Worm (Caenorhabditis elegans) whole organism, late embryonic: ENCODE measurements around the gene arcp-1.

Source experiments
- C38D4.7 ChIP-seq: fragments of 200-800 bp; sonication (Bioruptor generic); optimal IDR thresholded peaks from 2 replicates; lab custom pipeline; 2018; ENCODE audit warnings: mild to moderate bottlenecking, missing genetic modification characterization, moderate library complexity, missing compliant biosample characterization
- F13H6.1 ChIP-seq: sonication (generic microtip); optimal IDR thresholded peaks from 2 replicates; lab custom pipeline; 2016; ENCODE audit warnings: missing genetic modification characterization, missing compliant biosample characterization
- T23F11.4 ChIP-seq: fragments of 200-800 bp; sonication (Bioruptor generic); optimal IDR thresholded peaks from 2 replicates; lab custom pipeline; 2018; ENCODE audit warnings: mild to moderate bottlenecking, missing genetic modification characterization, missing compliant biosample characterization
- Y22D7AL.16 ChIP-seq: sonication (generic microtip); optimal IDR thresholded peaks from 2 replicates; lab custom pipeline; 2016; ENCODE audit warnings: missing genetic modification characterization, missing compliant biosample characterization
- ahr-1 ChIP-seq: sonication (generic microtip); optimal IDR thresholded peaks from 2 replicates; lab custom pipeline; 2016; ENCODE audit warnings: missing genetic modification characterization, missing compliant biosample characterization
- ama-1 ChIP-seq: fragments of 150-350 bp; optimal IDR thresholded peaks from 2 replicates; lab custom pipeline; 2014
- ceh-14 ChIP-seq: sonication (generic microtip); optimal IDR thresholded peaks from 2 replicates; lab custom pipeline; 2016; ENCODE audit warnings: missing genotype, missing genetic modification characterization, missing compliant biosample characterization
- ceh-19 ChIP-seq: fragments of 200-800 bp; sonication (Bioruptor generic); optimal IDR thresholded peaks from 2 replicates; lab custom pipeline; 2018; ENCODE audit warnings: mild to moderate bottlenecking, missing genetic modification characterization, missing compliant biosample characterization
- ceh-2 ChIP-seq: sonication (generic microtip); optimal IDR thresholded peaks from 2 replicates; lab custom pipeline; 2016; ENCODE audit warnings: missing genotype, missing genetic modification characterization, missing compliant biosample characterization
- ceh-22 ChIP-seq: sonication (generic microtip); optimal IDR thresholded peaks from 2 replicates; lab custom pipeline; 2017; ENCODE audit warnings: missing biosample characterization, missing genetic modification characterization
- ceh-30 ChIP-seq: fragments of 150-350 bp; optimal IDR thresholded peaks from 2 replicates; lab custom pipeline; 2014; ENCODE audit warnings: missing biosample characterization, missing genetic modification characterization
- ceh-34 ChIP-seq: sonication (generic microtip); optimal IDR thresholded peaks from 2 replicates; lab custom pipeline; 2016; ENCODE audit warnings: mild to moderate bottlenecking, missing genetic modification characterization, missing compliant biosample characterization
- ceh-45 ChIP-seq: fragments of 200-800 bp; sonication (Bioruptor generic); IDR thresholded peaks from 2 replicates; pipeline ENCODE4 v1.3.6; 2022; ENCODE audit warnings: missing genetic modification reagents, missing genetic modification characterization, missing compliant biosample characterization
- ceh-48 ChIP-seq: sonication (generic microtip); optimal IDR thresholded peaks from 2 replicates; lab custom pipeline; 2016; ENCODE audit warnings: missing genetic modification characterization, inconsistent platforms, missing compliant biosample characterization
- che-1 ChIP-seq: sonication (generic microtip); optimal IDR thresholded peaks from 2 replicates; lab custom pipeline; 2016; ENCODE audit warnings: mild to moderate bottlenecking, missing genetic modification characterization, missing compliant biosample characterization
- dmd-4 ChIP-seq: sonication (generic microtip); optimal IDR thresholded peaks from 2 replicates; lab custom pipeline; 2016; ENCODE audit warnings: borderline replicate concordance, missing genetic modification characterization, missing compliant biosample characterization
- dve-1 ChIP-seq: sonication (generic microtip); optimal IDR thresholded peaks from 2 replicates; lab custom pipeline; 2017; ENCODE audit warnings: antibody characterized with exemption, mild to moderate bottlenecking, missing genetic modification characterization, missing compliant biosample characterization
- elt-2 ChIP-seq: sonication (generic microtip); optimal IDR thresholded peaks from 2 replicates; lab custom pipeline; 2016; ENCODE audit warnings: missing genetic modification reagents, missing genetic modification characterization, missing compliant biosample characterization
- ets-4 ChIP-seq: sonication (generic microtip); optimal IDR thresholded peaks from 2 replicates; lab custom pipeline; 2016; ENCODE audit warnings: missing genetic modification characterization, missing compliant biosample characterization
- eyg-1 ChIP-seq: sonication (generic microtip); optimal IDR thresholded peaks from 2 replicates; lab custom pipeline; 2016; ENCODE audit warnings: missing genotype, missing genetic modification characterization, missing compliant biosample characterization
- fax-1 ChIP-seq: sonication (generic microtip); optimal IDR thresholded peaks from 2 replicates; lab custom pipeline; 2016; ENCODE audit warnings: missing genotype, missing genetic modification characterization, missing compliant biosample characterization
- gmeb-2 ChIP-seq: sonication (generic microtip); optimal IDR thresholded peaks from 2 replicates; lab custom pipeline; 2016; ENCODE audit warnings: missing genetic modification characterization, inconsistent platforms, missing compliant biosample characterization
- hlh-15 ChIP-seq: sonication (generic microtip); optimal IDR thresholded peaks from 2 replicates; lab custom pipeline; 2016; ENCODE audit warnings: missing genetic modification characterization, missing compliant biosample characterization
- hlh-30 ChIP-seq: sonication (generic microtip); optimal IDR thresholded peaks from 2 replicates; lab custom pipeline; 2017; ENCODE audit warnings: antibody characterized with exemption, missing genetic modification characterization, missing compliant biosample characterization; ENCODE audit not compliant: insufficient read depth
- hlh-8 ChIP-seq: sonication (generic microtip); optimal IDR thresholded peaks from 2 replicates; lab custom pipeline; 2016; ENCODE audit warnings: missing genotype, missing genetic modification characterization, missing compliant biosample characterization
- lin-11 ChIP-seq: fragments of 200-800 bp; sonication (Bioruptor generic); optimal IDR thresholded peaks from 2 replicates; lab custom pipeline; 2018; ENCODE audit warnings: mild to moderate bottlenecking, missing genetic modification characterization, missing compliant biosample characterization
- nfya-1 ChIP-seq: sonication (generic microtip); optimal IDR thresholded peaks from 2 replicates; lab custom pipeline; 2017; ENCODE audit warnings: missing genetic modification characterization, mild to moderate bottlenecking, missing compliant biosample characterization, antibody characterized with exemption, moderate library complexity
- nhr-11 ChIP-seq: fragments of 150-350 bp; optimal IDR thresholded peaks from 2 replicates; lab custom pipeline; 2014; ENCODE audit warnings: missing biosample characterization, missing genetic modification characterization
- npax-4 ChIP-seq: sonication (generic microtip); optimal IDR thresholded peaks from 2 replicates; lab custom pipeline; 2016; ENCODE audit warnings: missing genetic modification characterization, missing compliant biosample characterization
- pax-1 ChIP-seq: fragments of 150-350 bp; optimal IDR thresholded peaks from 2 replicates; lab custom pipeline; 2014; ENCODE audit warnings: missing biosample characterization, missing genetic modification characterization
- pha-2 ChIP-seq: sonication (generic microtip); optimal IDR thresholded peaks from 2 replicates; lab custom pipeline; 2017; ENCODE audit warnings: mild to moderate bottlenecking, missing genetic modification characterization, missing compliant biosample characterization
- pha-4 ChIP-seq: fragments of 150-350 bp; optimal IDR thresholded peaks from 2 replicates; lab custom pipeline; 2018; ENCODE audit warnings: missing biosample characterization, missing genetic modification reagents, missing genetic modification characterization
- pros-1 ChIP-seq: fragments of 150-350 bp; optimal IDR thresholded peaks from 2 replicates; lab custom pipeline; 2014; ENCODE audit warnings: missing biosample characterization, missing genetic modification reagents, missing genetic modification characterization
- sdc-2 ChIP-seq: sonication (generic microtip); optimal IDR thresholded peaks from 2 replicates; lab custom pipeline; 2016; ENCODE audit warnings: missing genotype, missing genetic modification characterization, missing compliant biosample characterization
- sox-2 ChIP-seq: fragments of 200-800 bp; sonication (Bioruptor generic); IDR thresholded peaks from 2 replicates; pipeline ENCODE4 v1.3.6; 2022; ENCODE audit warnings: missing genetic modification reagents, missing genetic modification characterization, missing compliant biosample characterization
- sox-4 ChIP-seq: sonication (generic microtip); optimal IDR thresholded peaks from 2 replicates; lab custom pipeline; 2017; ENCODE audit warnings: mild to moderate bottlenecking, missing genetic modification characterization, inconsistent platforms, missing compliant biosample characterization
- tbx-7 ChIP-seq: sonication (generic microtip); optimal IDR thresholded peaks from 2 replicates; lab custom pipeline; 2016; ENCODE audit warnings: missing genotype, missing genetic modification characterization, missing compliant biosample characterization
- ttx-3 ChIP-seq: sonication (generic microtip); optimal IDR thresholded peaks from 2 replicates; lab custom pipeline; 2016; ENCODE audit warnings: missing genetic modification reagents, missing genetic modification characterization, missing compliant biosample characterization
- unc-3 ChIP-seq, 2 experiments: fragments of 200-800 bp in 1 of 2; sonication (Bioruptor generic) in 1 of 2; sonication (generic microtip) in 1 of 2; conservative IDR thresholded peaks in 1 of 2; optimal IDR thresholded peaks in 1 of 2; 2 replicates each; pipeline versions ENCODE4 v1.3.6 to Lab custom; 2016 to 2022; ENCODE audit warnings: missing compliant biosample characterization in 2 of 2, missing genetic modification characterization in 2 of 2, missing genetic modification reagents in 1 of 2
- unc-42 ChIP-seq: sonication (generic microtip); optimal IDR thresholded peaks from 2 replicates; lab custom pipeline; 2016; ENCODE audit warnings: missing genotype, missing genetic modification characterization, missing compliant biosample characterization
- unc-55 ChIP-seq: sonication (generic microtip); optimal IDR thresholded peaks from 2 replicates; lab custom pipeline; 2017; ENCODE audit warnings: missing biosample characterization, missing genetic modification reagents, missing genetic modification characterization

The arcp-1 gene

ce11 chrIII:3759312-3759711, at the start of gene arcp-1:
arcp-1 (minus strand) TSS chrIII:3759412.
- TF ChIP-seq ceh-48 (tag; lab: Kevin White, UChicago) (no peak), ceh-2 (no peak), fax-1 (tag; lab: Kevin White, UChicago) (no peak), pha-2 (no peak)

- TF ChIP-seq Y22D7AL.16 (no peak), npax-4 (tag; lab: Kevin White, UChicago) (no peak), sox-2 (no peak), sdc-2 (no peak), eyg-1 (tag; lab: Kevin White, UChicago) (no peak), nfya-1 (tag; lab: Kevin White, UChicago) (no peak)
Observed at ce11 chrIII:3809008-3809407, 49.8 kb upstream of the arcp-1 start, which contains the start of gene toh-1. toh-1 (minus strand) TSS chrIII:3809030.

- TF ChIP-seq dmd-4 (tag; lab: Kevin White, UChicago) (no peak), ahr-1 (no peak), ceh-34 (tag; lab: Kevin White, UChicago) (no peak), ceh-2 (no peak), tbx-7 (tag; lab: Kevin White, UChicago) (no peak), ceh-48 (tag; lab: Kevin White, UChicago) (no peak), ceh-19 (GFP tag; lab: Kevin White, UChicago) (no peak), ceh-22 (tag; lab: Kevin White, UChicago) (no peak), ceh-45 (GFP tag; lab: Robert Waterston, UW) (no peak), sox-4 (tag; lab: Kevin White, UChicago) (no peak), nhr-11 (tag; lab: Kevin White, UChicago) (no peak), nfya-1 (tag; lab: Kevin White, UChicago) (no peak), elt-2 (tag; lab: Kevin White, UChicago) (no peak), pax-1 (tag; lab: Kevin White, UChicago) (no peak), hlh-15 (tag; lab: Kevin White, UChicago) (no peak), unc-55 (GFP tag; lab: Kevin White, UChicago) (no peak)
Observed at ce11 chrIII:3807590-3807989, 48.4 kb upstream of the arcp-1 start.

ce11 chrIII:3806883-3807282, 47.7 kb upstream of the arcp-1 start:
- no peak for TF ChIP-seq ets-4 (tag; lab: Kevin White, UChicago)
- no peak for TF ChIP-seq unc-3 (GFP tag; conservative IDR thresholded peaks at IDR 0.05; lab: Robert Waterston, UW)
- no peak for TF ChIP-seq unc-3 (tag; optimal IDR thresholded peaks at IDR 0.05; lab: Kevin White, UChicago)
- TF ChIP-seq C38D4.7 (GFP tag; lab: Kevin White, UChicago): no peak
- TF ChIP-seq ceh-30 (tag; lab: Kevin White, UChicago): no peak
- TF ChIP-seq dve-1 (tag; lab: Kevin White, UChicago): no peak
- TF ChIP-seq che-1 (tag; lab: Kevin White, UChicago): no peak
- no peak for TF ChIP-seq dmd-4 (tag; lab: Kevin White, UChicago)
- TF ChIP-seq gmeb-2 (tag; lab: Kevin White, UChicago): no peak
- no peak for TF ChIP-seq pros-1
- no peak for TF ChIP-seq ama-1 (lab: Kevin White, UChicago)

ce11 chrIII:3804422-3804821, 45.2 kb upstream of the arcp-1 start, which contains the start of gene xbx-5:
xbx-5 (minus strand) TSS chrIII:3804477.
- no peak for TF ChIP-seq F13H6.1 (tag; lab: Kevin White, UChicago)
- no peak for TF ChIP-seq lin-11 (tag; lab: Kevin White, UChicago)
- no peak for TF ChIP-seq T23F11.4 (GFP tag; lab: Kevin White, UChicago)
- no peak for TF ChIP-seq ceh-30 (tag; lab: Kevin White, UChicago)
- no peak for TF ChIP-seq hlh-30 (tag; lab: Kevin White, UChicago)
- TF ChIP-seq ceh-14 (tag; lab: Kevin White, UChicago): no peak
- TF ChIP-seq hlh-15 (tag; lab: Kevin White, UChicago): no peak
- TF ChIP-seq ttx-3 (tag; lab: Kevin White, UChicago): no peak
- no peak for TF ChIP-seq pha-4 (tag; lab: Kevin White, UChicago)
- TF ChIP-seq hlh-8 (tag; lab: Kevin White, UChicago): no peak
- no peak for TF ChIP-seq ceh-45 (GFP tag; lab: Robert Waterston, UW)
- no peak for TF ChIP-seq unc-42 (tag; lab: Kevin White, UChicago)
